Fruit fly (Drosophila melanogaster): Measurements from ENCODE around the gene Hakai.

Hakai gene

dm6 chr2L:19583926-19584392 is 1.7 kb upstream of the Hakai start, which contains the start of the genes PCNA2 and CG10366 (continued):
- TF ChIP-seq prd (optimal IDR thresholded peaks at IDR 0.05) (no peak), prd (GFP tag; IDR thresholded peaks at IDR 0.05) (peak; percentile 67), ERR (GFP tag; optimal IDR thresholded peaks at IDR 0.05) (peak; percentile 45), B-H2 (GFP tag; optimal IDR thresholded peaks at IDR 0.05) (peak; percentile 70), twi (tag; optimal IDR thresholded peaks at IDR 0.05) (peak; percentile 57), Neu2 (GFP tag; optimal IDR thresholded peaks at IDR 0.05; ENCODE audit: borderline replicate concordance) (no peak), grn (GFP tag; optimal IDR thresholded peaks at IDR 0.05) (no peak), Tbp (GFP tag; optimal IDR thresholded peaks at IDR 0.05) (no peak), Optix (GFP tag; IDR thresholded peaks at IDR 0.05) (no peak), CG10274 (GFP tag; optimal IDR thresholded peaks at IDR 0.05) (no peak), dmrt99B (tag; optimal IDR thresholded peaks at IDR 0.05) (peak; percentile 46), sd (tag; optimal IDR thresholded peaks at IDR 0.05) (peak; percentile 10), CG18619 (GFP tag; optimal IDR thresholded peaks at IDR 0.05) (peak; percentile 57), CG12391 (tag; optimal IDR thresholded peaks at IDR 0.05) (peak; percentile 79), Xbp1 (GFP tag; optimal IDR thresholded peaks at IDR 0.05) (peak; percentile 76), wor (GFP tag; IDR thresholded peaks at IDR 0.05) (no peak), az2 (GFP tag; optimal IDR thresholded peaks at IDR 0.05) (peak; percentile 73), fd64A (GFP tag; optimal IDR thresholded peaks at IDR 0.05) (peak; percentile 14), MBD-R2 (GFP tag; IDR thresholded peaks at IDR 0.05) (peak; percentile 94), CG18262 (tag; optimal IDR thresholded peaks at IDR 0.05) (peak; percentile 54), CG4820 (GFP tag; optimal IDR thresholded peaks at IDR 0.05) (peak; percentile 66), CG32767 (GFP tag; IDR thresholded peaks at IDR 0.05) (peak; percentile 45; the same call in 1 of the 2 replicates), CG30431 (GFP tag; optimal IDR thresholded peaks at IDR 0.05) (no peak), CG13424 (tag; optimal IDR thresholded peaks at IDR 0.05) (peak; percentile 81), Pdp1 (GFP tag; optimal IDR thresholded peaks at IDR 0.05) (peak; percentile 45 to 80), Mad (GFP tag; optimal IDR thresholded peaks at IDR 0.05) (peak; percentile 76), gro (GFP tag; optimal IDR thresholded peaks at IDR 0.05) (peak; percentile 52), Poxn (GFP tag; IDR thresholded peaks at IDR 0.05) (no peak), CG31441 (GFP tag; IDR thresholded peaks at IDR 0.05) (peak; percentile 54), ken (GFP tag; IDR thresholded peaks at IDR 0.05) (peak; percentile 63; the same call in 1 of the 3 replicates), CG17802 (tag; optimal IDR thresholded peaks at IDR 0.05) (peak; percentile 13), CG32532 (GFP tag; IDR thresholded peaks at IDR 0.05) (peak; percentile 64), insv (GFP tag; optimal IDR thresholded peaks at IDR 0.05) (peak in 1 of 2 experiments; percentile 87), corto (GFP tag; optimal IDR thresholded peaks at IDR 0.05) (no peak), Dip3 (GFP tag; optimal IDR thresholded peaks at IDR 0.05) (peak; percentile 69), CG4404 (GFP tag; IDR thresholded peaks at IDR 0.05) (peak; percentile 15; the same call in 1 of the 2 replicates), grau (tag; optimal IDR thresholded peaks at IDR 0.05) (peak; percentile 65), CG15601 (tag; optimal IDR thresholded peaks at IDR 0.05) (peak; percentile 42), CG7928 (GFP tag; optimal IDR thresholded peaks at IDR 0.05) (peak; percentile 70), CrebB (tag; optimal IDR thresholded peaks at IDR 0.05) (peak; percentile 44), trem (tag; optimal IDR thresholded peaks at IDR 0.05) (peak; percentile 88), sqz (GFP tag; optimal IDR thresholded peaks at IDR 0.05) (no peak), CG17359 (tag; optimal IDR thresholded peaks at IDR 0.05) (peak; percentile 39), zfh2 (GFP tag; optimal IDR thresholded peaks at IDR 0.05) (peak; percentile 79), gsb-n (tag; optimal IDR thresholded peaks at IDR 0.05) (peak; percentile 75), tna (GFP tag; IDR thresholded peaks at IDR 0.05; ENCODE audit: partially characterized antibody) (no peak), Ssrp (tag; optimal IDR thresholded peaks at IDR 0.05) (peak; percentile 44), Myb (GFP tag; optimal IDR thresholded peaks at IDR 0.05) (peak; percentile 79), emc (GFP tag; optimal IDR thresholded peaks at IDR 0.05) (peak; percentile 49), cwo (GFP tag; optimal IDR thresholded peaks at IDR 0.05) (no peak), Camta (GFP tag; optimal IDR thresholded peaks at IDR 0.05) (peak; percentile 51)

Measured in whole organism, embryonic.